Fruit fly (Drosophila melanogaster) whole organism, embryonic: ENCODE results near the gene CDase.

Experiments used
- Antp ChIP-seq: fragments of 200-800 bp; sonication (Bioruptor generic); optimal IDR thresholded peaks from 3 replicates; lab custom pipeline; 2016; ENCODE audit warnings: missing biosample characterization, missing genetic modification characterization
- B-H2 ChIP-seq: fragments of 200-800 bp; sonication (Bioruptor generic); optimal IDR thresholded peaks from 2 replicates; lab custom pipeline; 2018; ENCODE audit warnings: missing biosample characterization, mild to moderate bottlenecking, missing genetic modification characterization
- BEAF-32 ChIP-seq: fragments of 200-800 bp; sonication (Bioruptor generic); optimal IDR thresholded peaks from 3 replicates; lab custom pipeline; 2017; ENCODE audit warnings: missing biosample characterization, missing genetic modification characterization, mild to moderate bottlenecking, moderate library complexity, missing genetic modification reagents
- CG11504 ChIP-seq: fragments of 200-800 bp; sonication (Bioruptor generic); optimal IDR thresholded peaks from 3 replicates; lab custom pipeline; 2019; ENCODE audit warnings: missing biosample characterization, mild to moderate bottlenecking, missing genetic modification characterization, moderate library complexity
- CG1233 ChIP-seq: fragments of 200-800 bp; sonication (Bioruptor generic); optimal IDR thresholded peaks from 4 replicates; lab custom pipeline; 2018; ENCODE audit warnings: missing biosample characterization, mild to moderate bottlenecking, missing genetic modification characterization
- CG14050 ChIP-seq: fragments of 200-800 bp; sonication (Bioruptor generic); IDR thresholded peaks from 3 replicates; pipeline ENCODE4 v1.3.6; 2022; ENCODE audit warnings: missing biosample characterization, missing genetic modification characterization
- CG16813 ChIP-seq: fragments of 200-800 bp; sonication (Bioruptor generic); IDR thresholded peaks from 3 replicates; pipeline ENCODE4 v1.3.6; 2022; ENCODE audit warnings: missing biosample characterization, missing genetic modification characterization; ENCODE audit not compliant: partially characterized antibody
- CG1832 ChIP-seq: fragments of 200-800 bp; sonication (Bioruptor generic); optimal IDR thresholded peaks from 2 replicates; lab custom pipeline; 2017; ENCODE audit warnings: missing biosample characterization, mild to moderate bottlenecking, missing genetic modification characterization, inconsistent platforms
- CG3995 ChIP-seq: fragments of 200-800 bp; sonication (Bioruptor generic); optimal IDR thresholded peaks from 3 replicates; lab custom pipeline; 2016; ENCODE audit warnings: missing biosample characterization, missing genetic modification characterization
- CG42726 ChIP-seq: fragments of 200-800 bp; sonication (Bioruptor generic); IDR thresholded peaks from 2 replicates; pipeline ENCODE4 v1.3.6; 2022; ENCODE audit warnings: missing biosample characterization, missing genetic modification characterization; ENCODE audit not compliant: partially characterized antibody
- CG4617 ChIP-seq: fragments of 200-800 bp; sonication (Bioruptor generic); optimal IDR thresholded peaks from 3 replicates; lab custom pipeline; 2016; ENCODE audit warnings: missing biosample characterization, missing genetic modification characterization, borderline replicate concordance
- CG6254 ChIP-seq: fragments of 200-800 bp; sonication (Bioruptor generic); optimal IDR thresholded peaks from 3 replicates; lab custom pipeline; 2017; ENCODE audit warnings: mild to moderate bottlenecking, missing biosample characterization, missing genetic modification reagents, missing genetic modification characterization
- CG6791 ChIP-seq: fragments of 200-800 bp; sonication (Bioruptor generic); IDR thresholded peaks from 3 replicates; pipeline ENCODE4 v1.3.6; 2022; ENCODE audit warnings: missing biosample characterization, missing genetic modification characterization; ENCODE audit not compliant: partially characterized antibody
- CG7357 ChIP-seq: fragments of 200-800 bp; sonication (Bioruptor generic); IDR thresholded peaks from 3 replicates; pipeline ENCODE4 v1.3.6; 2022; ENCODE audit warnings: missing biosample characterization, missing genetic modification characterization
- CG8388 ChIP-seq: fragments of 200-800 bp; sonication (Bioruptor generic); optimal IDR thresholded peaks from 2 replicates; lab custom pipeline; 2019; ENCODE audit warnings: missing biosample characterization, mild to moderate bottlenecking, missing genetic modification characterization, moderate library complexity
- CG9727 ChIP-seq: fragments of 200-800 bp; sonication (Bioruptor generic); optimal IDR thresholded peaks from 3 replicates; lab custom pipeline; 2017; ENCODE audit warnings: missing biosample characterization, mild to moderate bottlenecking, missing genetic modification characterization
- CHES-1-like ChIP-seq: fragments of 200-800 bp; sonication (Bioruptor generic); optimal IDR thresholded peaks from 2 replicates; lab custom pipeline; 2016; ENCODE audit warnings: missing biosample characterization, missing genetic modification characterization
- Dek ChIP-seq: fragments of 200-800 bp; sonication (Bioruptor generic); optimal IDR thresholded peaks from 3 replicates; lab custom pipeline; 2019; ENCODE audit warnings: missing biosample characterization, mild to moderate bottlenecking, missing genetic modification characterization, moderate library complexity
- Dref ChIP-seq: fragments of 200-800 bp; sonication (Bioruptor generic); IDR thresholded peaks from 2 replicates; pipeline ENCODE4 v1.3.6; 2022; ENCODE audit warnings: missing biosample characterization, missing genetic modification characterization
- E2f1 ChIP-seq: fragments of 200-800 bp; sonication (Bioruptor generic); IDR thresholded peaks from 2 replicates; pipeline ENCODE4 v1.3.6; 2022; ENCODE audit warnings: missing biosample characterization, missing genetic modification characterization
- Lhr ChIP-seq: fragments of 200-800 bp; sonication (Bioruptor generic); optimal IDR thresholded peaks from 3 replicates; lab custom pipeline; 2017; ENCODE audit warnings: mild to moderate bottlenecking, missing biosample characterization, missing genetic modification reagents, missing genetic modification characterization
- NC2α ChIP-seq: fragments of 200-800 bp; sonication (Bioruptor generic); optimal IDR thresholded peaks from 2 replicates; lab custom pipeline; 2016; ENCODE audit warnings: missing biosample characterization, missing genetic modification characterization
- Rx ChIP-seq: fragments of 200-800 bp; sonication (Bioruptor generic); IDR thresholded peaks from 2 replicates; pipeline ENCODE4 v1.3.6; 2022; ENCODE audit warnings: missing biosample characterization, missing genetic modification characterization
- Vsx1 ChIP-seq: fragments of 200-800 bp; sonication (Bioruptor generic); optimal IDR thresholded peaks from 2 replicates; lab custom pipeline; 2017; ENCODE audit warnings: missing biosample characterization, mild to moderate bottlenecking, missing genetic modification characterization, missing genetic modification reagents
- ab ChIP-seq: fragments of 200-800 bp; sonication (Bioruptor generic); optimal IDR thresholded peaks from 2 replicates; lab custom pipeline; 2016; ENCODE audit warnings: missing biosample characterization, missing genetic modification characterization
- cato ChIP-seq: fragments of 200-800 bp; sonication (Bioruptor generic); optimal IDR thresholded peaks from 2 replicates; lab custom pipeline; 2016; ENCODE audit warnings: missing biosample characterization, missing genetic modification characterization, borderline replicate concordance
- caup ChIP-seq: fragments of 200-800 bp; sonication (Bioruptor generic); optimal IDR thresholded peaks from 3 replicates; lab custom pipeline; 2017; ENCODE audit warnings: missing biosample characterization, mild to moderate bottlenecking, missing genetic modification characterization, moderate library complexity; ENCODE audit not compliant: severe bottlenecking
- ci ChIP-seq: fragments of 200-800 bp; sonication (Bioruptor generic); IDR thresholded peaks from 3 replicates; pipeline ENCODE4 v1.3.6; 2022; ENCODE audit warnings: missing biosample characterization, missing genetic modification characterization
- cwo ChIP-seq: fragments of 200-800 bp; sonication (Bioruptor generic); optimal IDR thresholded peaks from 3 replicates; lab custom pipeline; 2017; ENCODE audit warnings: missing biosample characterization, missing genetic modification characterization, mild to moderate bottlenecking, moderate library complexity, missing genetic modification reagents
- da ChIP-seq: fragments of 200-800 bp; sonication (Bioruptor generic); optimal IDR thresholded peaks from 2 replicates; lab custom pipeline; 2016; ENCODE audit warnings: missing biosample characterization, missing genetic modification characterization
- exex ChIP-seq: fragments of 200-800 bp; sonication (Bioruptor generic); optimal IDR thresholded peaks from 4 replicates; lab custom pipeline; 2018; ENCODE audit warnings: missing biosample characterization, mild to moderate bottlenecking, missing genetic modification characterization, moderate library complexity
- ftz-f1 ChIP-seq: fragments of 200-800 bp; sonication (Bioruptor generic); optimal IDR thresholded peaks from 2 replicates; lab custom pipeline; 2016; ENCODE audit warnings: missing biosample characterization, missing genetic modification characterization
- grn ChIP-seq: fragments of 200-800 bp; sonication (Bioruptor generic); optimal IDR thresholded peaks from 3 replicates; lab custom pipeline; 2017; ENCODE audit warnings: missing biosample characterization, missing genetic modification characterization
- hbn ChIP-seq: fragments of 200-800 bp; sonication (Bioruptor generic); IDR thresholded peaks from 2 replicates; pipeline ENCODE4 v1.3.6; 2022; ENCODE audit warnings: missing biosample characterization, missing genetic modification characterization; ENCODE audit not compliant: partially characterized antibody
- her ChIP-seq: fragments of 200-800 bp; sonication (Bioruptor generic); optimal IDR thresholded peaks from 2 replicates; lab custom pipeline; 2016; ENCODE audit warnings: missing biosample characterization, missing genetic modification characterization
- jumu ChIP-seq: fragments of 200-800 bp; sonication (Bioruptor generic); optimal IDR thresholded peaks from 3 replicates; lab custom pipeline; 2016; ENCODE audit warnings: missing biosample characterization, missing genetic modification characterization
- ken ChIP-seq: fragments of 200-800 bp; sonication (Bioruptor generic); IDR thresholded peaks from 3 replicates; pipeline ENCODE4 v1.3.6; 2022; ENCODE audit warnings: missing biosample characterization, missing genetic modification characterization
- lola ChIP-seq, 3 experiments: fragments of >200 bp in 2 of 3; fragments of 200-800 bp in 1 of 3; sonication (Bioruptor generic) in 1 of 3; optimal IDR thresholded peaks; 2 replicates each; lab custom pipeline; 2017 to 2019; ENCODE audit warnings: missing biosample characterization in 3 of 3, missing genetic modification characterization in 3 of 3, mild to moderate bottlenecking in 1 of 3, moderate library complexity in 1 of 3
- nom ChIP-seq: fragments of 200-800 bp; sonication (Bioruptor generic); optimal IDR thresholded peaks from 2 replicates; lab custom pipeline; 2017; ENCODE audit warnings: missing biosample characterization, missing genetic modification characterization, mild to moderate bottlenecking, moderate library complexity, missing genetic modification reagents
- pros ChIP-seq: fragments of 200-800 bp; sonication (Bioruptor generic); optimal IDR thresholded peaks from 3 replicates; lab custom pipeline; 2019; ENCODE audit warnings: missing biosample characterization, mild to moderate bottlenecking, missing genetic modification characterization, moderate library complexity
- row ChIP-seq: fragments of 200-800 bp; sonication (Bioruptor generic); IDR thresholded peaks from 3 replicates; pipeline ENCODE4 v1.3.6; 2022; ENCODE audit warnings: missing biosample characterization, missing genetic modification characterization
- sd ChIP-seq: fragments of 200-800 bp; sonication (Bioruptor generic); optimal IDR thresholded peaks from 3 replicates; lab custom pipeline; 2018; ENCODE audit warnings: missing biosample characterization, mild to moderate bottlenecking, missing genetic modification characterization, moderate library complexity
- ssp ChIP-seq: fragments of 200-800 bp; sonication (Bioruptor generic); IDR thresholded peaks from 2 replicates; pipeline ENCODE4 v1.3.6; 2022; ENCODE audit warnings: missing biosample characterization, missing genetic modification characterization
- trem ChIP-seq: fragments of 200-800 bp; optimal IDR thresholded peaks from 3 replicates; lab custom pipeline; 2019; ENCODE audit warnings: missing biosample characterization, mild to moderate bottlenecking, missing genetic modification characterization, moderate library complexity
- unpg ChIP-seq: fragments of 200-800 bp; sonication (Bioruptor generic); optimal IDR thresholded peaks from 3 replicates; lab custom pipeline; 2018; ENCODE audit warnings: missing biosample characterization, mild to moderate bottlenecking, missing genetic modification characterization, moderate library complexity
- zfh1 ChIP-seq: fragments of 200-800 bp; sonication (Bioruptor generic); IDR thresholded peaks from 3 replicates; pipeline ENCODE4 v1.3.6; 2022; ENCODE audit warnings: missing biosample characterization, missing genetic modification characterization

Gene CDase

dm6 chr3R:30425622-30426021 lies 33.7 kb upstream of the CDase start:
- TF ChIP-seq ci (GFP tag; lab: Robert Waterston, UW) (no peak), CG8388 (GFP tag; lab: Kevin White, UChicago) (peak; percentile 19), exex (peak; percentile 10), row (peak; percentile 17; the same call in 1 of the 3 replicates), cwo (peak; percentile 78), zfh1 (no peak), CG42726 (GFP tag; lab: Robert Waterston, UW) (0 out of 2 replicates have a peak, but pooled peaks have one; percentile 4), CG3995 (GFP tag; lab: Kevin White, UChicago) (peak; percentile 72)

DNA sequence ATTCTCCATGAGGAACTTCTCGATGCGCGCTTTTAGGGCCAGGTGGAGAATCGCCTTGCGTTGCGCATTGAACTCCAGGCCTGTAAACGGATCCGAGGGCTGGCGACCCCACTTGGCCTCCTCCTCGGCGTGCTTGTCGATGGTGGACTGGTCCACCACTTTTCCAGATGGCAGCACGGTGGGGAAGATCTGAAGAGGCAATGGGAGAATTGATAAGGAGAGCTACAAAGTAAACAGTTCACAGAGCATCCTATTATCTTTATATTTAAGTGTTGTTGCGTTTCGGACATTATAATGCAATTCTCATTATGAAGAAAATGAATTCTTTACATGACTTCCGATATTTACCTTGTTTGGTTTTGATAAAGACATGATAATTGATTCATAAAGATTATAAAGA lies 32.7 kb upstream of the CDase start:
- no peak for TF ChIP-seq caup (GFP tag; lab: Kevin White, UChicago)
- TF ChIP-seq pros: no peak
- TF ChIP-seq ssp (GFP tag; lab: Robert Waterston, UW): no peak
- no peak for TF ChIP-seq grn (GFP tag; lab: Kevin White, UChicago)
- TF ChIP-seq CG6254 (GFP tag; lab: Kevin White, UChicago): no peak

dm6 chr3R:30427805-30428359 lies 31.4 kb upstream of the CDase start, which contains the start of gene CG2218:
Gene CG2218, minus strand, starts transcription at chr3R:30428276.
- TF ChIP-seq Antp (GFP tag; lab: Kevin White, UChicago) (no peak), CG6791 (peak; percentile 53; the same call in 1 of the 3 replicates), BEAF-32 (GFP tag; lab: Kevin White, UChicago) (peak; percentile 59), CG16813 (GFP tag; lab: Robert Waterston, UW) (peak; percentile 34; the same call in 2 of the 3 replicates), Lhr (peak; percentile 25), CHES-1-like (GFP tag; lab: Kevin White, UChicago) (peak; percentile 25), cato (GFP tag; lab: Kevin White, UChicago) (no peak), trem (tag; lab: Kevin White, UChicago) (peak; percentile 76), CG9727 (GFP tag; lab: Kevin White, UChicago) (no peak), nom (peak; percentile 86), unpg (GFP tag; lab: Kevin White, UChicago) (no peak), Vsx1 (GFP tag; lab: Kevin White, UChicago) (no peak), hbn (GFP tag; lab: Robert Waterston, UW) (0 out of 2 replicates have a peak, but pooled peaks have one; percentile 23), ab (GFP tag; lab: Kevin White, UChicago) (no peak), sd (peak; percentile 25), jumu (peak; percentile 24), Rx (no peak), lola (GFP tag; optimal IDR thresholded peaks at IDR 0.05; lab: Kevin White, UChicago) (no peak), da (GFP tag; lab: Kevin White, UChicago) (no peak), ftz-f1 (GFP tag; lab: Kevin White, UChicago) (peak; percentile 36), E2f1 (GFP tag; lab: Robert Waterston, UW) (no peak), CG8388 (GFP tag; lab: Kevin White, UChicago) (no peak), CG1233 (GFP tag; lab: Kevin White, UChicago) (no peak), her (GFP tag; lab: Kevin White, UChicago) (peak; percentile 11), Dref (GFP tag; lab: Robert Waterston, UW) (peak; percentile 48), CG1832 (GFP tag; lab: Kevin White, UChicago) (no peak), NC2α (peak; percentile 1), B-H2 (GFP tag; lab: Kevin White, UChicago) (no peak), Dek (no peak), CG4617 (GFP tag; lab: Kevin White, UChicago) (peak; percentile 87), CG11504 (tag; lab: Kevin White, UChicago) (no peak), ken (GFP tag; lab: Robert Waterston, UW) (no peak), CG7357 (no peak), CG14050 (GFP tag; lab: Robert Waterston, UW) (no peak)
